Worm (Caenorhabditis elegans) whole organism, L2 larva: ENCODE measurements around the gene gpa-6.
A peak's percentile ranks its signal among the peaks of the same experiment; 100 is the strongest.

Experiments used
- C34F6.9 ChIP-seq: fragments of 150-350 bp; optimal IDR thresholded peaks from 2 replicates; lab custom pipeline; 2014; ENCODE audit warnings: missing biosample characterization, missing genetic modification characterization
- F13H6.1 ChIP-seq: sonication (generic microtip); optimal IDR thresholded peaks from 2 replicates; lab custom pipeline; 2016; ENCODE audit warnings: missing genetic modification characterization, missing compliant biosample characterization
- R02D3.7 ChIP-seq: fragments of 150-350 bp; optimal IDR thresholded peaks from 2 replicates; lab custom pipeline; 2014; ENCODE audit warnings: missing biosample characterization, missing genetic modification characterization
- Y55F3AM.14 ChIP-seq: fragments of 200-800 bp; sonication (Bioruptor generic); optimal IDR thresholded peaks from 2 replicates; lab custom pipeline; 2018; ENCODE audit warnings: mild to moderate bottlenecking, missing genetic modification characterization, missing compliant biosample characterization
- alr-1 ChIP-seq: fragments of 150-350 bp; optimal IDR thresholded peaks from 2 replicates; lab custom pipeline; 2014; ENCODE audit warnings: missing biosample characterization, missing genetic modification characterization
- aly-2 ChIP-seq: fragments of 150-350 bp; optimal IDR thresholded peaks from 2 replicates; lab custom pipeline; 2014; ENCODE audit warnings: missing biosample characterization, missing genetic modification characterization
- ama-1 ChIP-seq: fragments of 150-350 bp; optimal IDR thresholded peaks from 2 replicates; lab custom pipeline; 2018; ENCODE audit warnings: inconsistent platforms
- blmp-1 ChIP-seq: sonication (generic microtip); optimal IDR thresholded peaks from 2 replicates; lab custom pipeline; 2017; ENCODE audit warnings: missing genetic modification characterization, mild to moderate bottlenecking, missing compliant biosample characterization, antibody characterized with exemption, moderate library complexity; ENCODE audit not compliant: insufficient read depth
- ceh-16 ChIP-seq: fragments of 150-350 bp; optimal IDR thresholded peaks from 2 replicates; lab custom pipeline; 2014; ENCODE audit warnings: missing biosample characterization, missing genetic modification characterization
- ceh-82 ChIP-seq: fragments of 150-350 bp; optimal IDR thresholded peaks from 2 replicates; lab custom pipeline; 2014; ENCODE audit warnings: missing biosample characterization, missing genetic modification characterization
- crh-2 ChIP-seq: sonication (generic microtip); optimal IDR thresholded peaks from 2 replicates; lab custom pipeline; 2017; ENCODE audit warnings: missing biosample characterization, missing genetic modification characterization
- egl-27 ChIP-seq: sonication (generic microtip); optimal IDR thresholded peaks from 3 replicates; lab custom pipeline; 2017; ENCODE audit warnings: missing biosample characterization, missing genetic modification reagents, missing genetic modification characterization
- elt-3 ChIP-seq: sonication (generic microtip); optimal IDR thresholded peaks from 2 replicates; lab custom pipeline; 2017; ENCODE audit warnings: missing biosample characterization, missing genetic modification characterization
- fos-1 ChIP-seq: fragments of 150-350 bp; optimal IDR thresholded peaks from 2 replicates; lab custom pipeline; 2014; ENCODE audit warnings: missing biosample characterization, missing genetic modification characterization
- gmeb-1 ChIP-seq: fragments of 150-350 bp; optimal IDR thresholded peaks from 2 replicates; lab custom pipeline; 2014; ENCODE audit warnings: missing biosample characterization, missing genetic modification characterization
- lin-11 ChIP-seq: fragments of 150-350 bp; sonication (generic microtip); optimal IDR thresholded peaks from 2 replicates; lab custom pipeline; 2014; ENCODE audit warnings: missing biosample characterization, missing genetic modification characterization, inconsistent platforms, mixed read lengths
- lin-13 ChIP-seq: fragments of 150-350 bp; optimal IDR thresholded peaks from 2 replicates; lab custom pipeline; 2014; ENCODE audit warnings: missing biosample characterization, missing genetic modification reagents, missing genetic modification characterization
- lin-39 ChIP-seq: fragments of 150-350 bp; optimal IDR thresholded peaks from 2 replicates; lab custom pipeline; 2014; ENCODE audit warnings: missing biosample characterization, missing genetic modification reagents, missing genetic modification characterization
- lsy-2 ChIP-seq, 2 experiments: fragments of 150-350 bp in 1 of 2; sonication (generic microtip) in 1 of 2; optimal IDR thresholded peaks; 2 replicates each; lab custom pipeline; 2014 to 2017; ENCODE audit warnings: missing biosample characterization in 2 of 2, missing genetic modification characterization in 2 of 2
- mab-5 ChIP-seq: fragments of 150-350 bp; optimal IDR thresholded peaks from 2 replicates; lab custom pipeline; 2014; ENCODE audit warnings: missing biosample characterization, missing genetic modification characterization
- mbf-1 ChIP-seq: sonication (generic microtip); optimal IDR thresholded peaks from 2 replicates; lab custom pipeline; 2017; ENCODE audit warnings: missing biosample characterization, missing genetic modification characterization
- mdl-1 ChIP-seq, 2 experiments: fragments of 150-350 bp in 1 of 2; sonication (generic microtip) in 1 of 2; optimal IDR thresholded peaks; 2 replicates each; lab custom pipeline; 2017; ENCODE audit warnings: missing biosample characterization in 2 of 2, missing genetic modification characterization in 2 of 2
- nhr-10 ChIP-seq: sonication (generic microtip); optimal IDR thresholded peaks from 2 replicates; lab custom pipeline; 2017; ENCODE audit warnings: missing biosample characterization, missing genetic modification characterization
- nhr-12 ChIP-seq: fragments of 150-350 bp; optimal IDR thresholded peaks from 2 replicates; lab custom pipeline; 2014; ENCODE audit warnings: missing biosample characterization, missing genetic modification characterization
- nhr-129 ChIP-seq: fragments of 150-350 bp; optimal IDR thresholded peaks from 2 replicates; lab custom pipeline; 2014; ENCODE audit warnings: missing biosample characterization, missing genetic modification characterization
- nhr-21 ChIP-seq: fragments of 150-350 bp; optimal IDR thresholded peaks from 2 replicates; lab custom pipeline; 2014; ENCODE audit warnings: missing biosample characterization, missing genetic modification characterization
- nhr-23 ChIP-seq: fragments of 150-350 bp; optimal IDR thresholded peaks from 2 replicates; lab custom pipeline; 2014; ENCODE audit warnings: missing biosample characterization, missing genetic modification reagents, missing genetic modification characterization
- nhr-237 ChIP-seq: fragments of 150-350 bp; optimal IDR thresholded peaks from 2 replicates; lab custom pipeline; 2014; ENCODE audit warnings: missing biosample characterization, missing genetic modification characterization
- nhr-25 ChIP-seq: fragments of 150-350 bp; sonication (generic microtip); optimal IDR thresholded peaks from 3 replicates; lab custom pipeline; 2014; ENCODE audit warnings: missing biosample characterization, missing genetic modification characterization
- nhr-6 ChIP-seq: fragments of 150-350 bp; optimal IDR thresholded peaks from 2 replicates; lab custom pipeline; 2014; ENCODE audit warnings: missing biosample characterization, missing genetic modification characterization
- nhr-77 ChIP-seq: fragments of 150-350 bp; optimal IDR thresholded peaks from 2 replicates; lab custom pipeline; 2014; ENCODE audit warnings: missing biosample characterization, missing genetic modification characterization
- peb-1 ChIP-seq: fragments of 150-350 bp; optimal IDR thresholded peaks from 2 replicates; lab custom pipeline; 2014; ENCODE audit warnings: missing biosample characterization, missing genetic modification characterization
- sem-4 ChIP-seq: fragments of 150-350 bp; optimal IDR thresholded peaks from 2 replicates; lab custom pipeline; 2014; ENCODE audit warnings: missing biosample characterization, missing genetic modification reagents, missing genetic modification characterization
- skn-1 ChIP-seq: sonication (generic microtip); optimal IDR thresholded peaks from 2 replicates; lab custom pipeline; 2017; ENCODE audit warnings: missing biosample characterization, missing genetic modification characterization
- sma-3 ChIP-seq: sonication (generic microtip); optimal IDR thresholded peaks from 2 replicates; lab custom pipeline; 2016; ENCODE audit warnings: missing genetic modification reagents, missing genetic modification characterization, missing compliant biosample characterization
- sma-9 ChIP-seq, 2 experiments: fragments of 150-350 bp in 1 of 2; sonication (generic microtip) in 1 of 2; optimal IDR thresholded peaks; 2 replicates each; lab custom pipeline; 2014 to 2016; ENCODE audit warnings: missing genetic modification characterization in 2 of 2, mild to moderate bottlenecking in 1 of 2, missing biosample characterization in 1 of 2, missing compliant biosample characterization in 1 of 2, missing genetic modification reagents in 1 of 2, moderate library complexity in 1 of 2
- unc-39 ChIP-seq: fragments of 150-350 bp; optimal IDR thresholded peaks from 2 replicates; lab custom pipeline; 2014; ENCODE audit warnings: missing biosample characterization, missing genetic modification characterization
- unc-55 ChIP-seq: fragments of 150-350 bp; sonication (generic microtip); optimal IDR thresholded peaks from 3 replicates; lab custom pipeline; 2014; ENCODE audit warnings: missing biosample characterization, missing genetic modification reagents, missing genetic modification characterization
- unc-62 ChIP-seq: fragments of 150-350 bp; optimal IDR thresholded peaks from 2 replicates; lab custom pipeline; 2014; ENCODE audit warnings: missing biosample characterization, missing genetic modification reagents, missing genetic modification characterization
- zag-1 ChIP-seq: fragments of 150-350 bp; optimal IDR thresholded peaks from 2 replicates; lab custom pipeline; 2014; ENCODE audit warnings: missing biosample characterization, missing genetic modification characterization
- ztf-1 ChIP-seq: fragments of 200-800 bp; sonication (Bioruptor generic); conservative IDR thresholded peaks from 2 replicates; pipeline ENCODE4 v1.3.6; 2022; ENCODE audit warnings: missing genetic modification characterization, missing compliant biosample characterization
- ztf-11 ChIP-seq: sonication (generic microtip); optimal IDR thresholded peaks from 2 replicates; lab custom pipeline; 2017; ENCODE audit warnings: missing biosample characterization, missing genetic modification characterization
- ztf-4 ChIP-seq: fragments of 150-350 bp; optimal IDR thresholded peaks from 2 replicates; lab custom pipeline; 2014; ENCODE audit warnings: missing biosample characterization, missing genetic modification characterization

Gene gpa-6

ce11 chrX:13209026-13209425, 18.0 kb downstream of the gpa-6 start:
- peak in 1 of 2 experiments; percentile 5 for TF ChIP-seq lsy-2 (tag; optimal IDR thresholded peaks at IDR 0.05; lab: Kevin White, UChicago)
- TF ChIP-seq nhr-77, result no peak
- TF ChIP-seq crh-2 (tag; lab: Kevin White, UChicago), result no peak
- TF ChIP-seq ceh-16 (tag; lab: Kevin White, UChicago), result no peak
- TF ChIP-seq unc-55 (GFP tag; lab: Kevin White, UChicago), result peak; percentile 19
- TF ChIP-seq alr-1 (tag; lab: Kevin White, UChicago), result no peak

ce11 chrX:13210478-13210877, 19.5 kb downstream of the gpa-6 start:
- no peak for TF ChIP-seq nhr-23 (tag; lab: Kevin White, UChicago)
- no peak for TF ChIP-seq nhr-237 (tag; lab: Kevin White, UChicago)
- TF ChIP-seq lsy-2 (tag; optimal IDR thresholded peaks at IDR 0.05; lab: Kevin White, UChicago), result peak; percentile 4 to 67
- TF ChIP-seq nhr-21 (tag; lab: Kevin White, UChicago), result no peak
- TF ChIP-seq ceh-16 (tag; lab: Kevin White, UChicago), result no peak
- peak; percentile 79 for TF ChIP-seq nhr-129 (tag; lab: Kevin White, UChicago)
- no peak for TF ChIP-seq nhr-10
- TF ChIP-seq lin-13 (GFP tag; lab: Kevin White, UChicago), result no peak
- TF ChIP-seq sma-3 (GFP tag; lab: Kevin White, UChicago), result no peak
- no peak for TF ChIP-seq ceh-82
- TF ChIP-seq R02D3.7 (tag; lab: Kevin White, UChicago), result no peak
- TF ChIP-seq sma-9 (GFP tag; optimal IDR thresholded peaks at IDR 0.05; lab: Kevin White, UChicago), result peak; percentile 71
- no peak for TF ChIP-seq sma-9 (tag; optimal IDR thresholded peaks at IDR 0.05; lab: Kevin White, UChicago)
- TF ChIP-seq mab-5 (tag; lab: Kevin White, UChicago), result no peak
- TF ChIP-seq blmp-1 (tag; lab: Kevin White, UChicago), result no peak
- TF ChIP-seq nhr-77, result no peak
- no peak for TF ChIP-seq nhr-12 (tag; lab: Kevin White, UChicago)
- TF ChIP-seq mdl-1 (tag; optimal IDR thresholded peaks at IDR 0.05; lab: Kevin White, UChicago), result peak in 1 of 2 experiments; percentile 45
- no peak for TF ChIP-seq ztf-11 (tag; lab: Kevin White, UChicago)
- no peak for TF ChIP-seq ztf-1
- no peak for TF ChIP-seq unc-62
- peak; percentile 46 for TF ChIP-seq crh-2 (tag; lab: Kevin White, UChicago)
- no peak for TF ChIP-seq ama-1
- no peak for TF ChIP-seq elt-3
- no peak for TF ChIP-seq fos-1 (tag; lab: Kevin White, UChicago)
- TF ChIP-seq unc-55 (GFP tag; lab: Kevin White, UChicago), result peak; percentile 77
- peak; percentile 68 for TF ChIP-seq C34F6.9 (tag; lab: Kevin White, UChicago)
- peak; percentile 68 for TF ChIP-seq F13H6.1 (tag; lab: Kevin White, UChicago)
- TF ChIP-seq lin-39 (tag; lab: Kevin White, UChicago), result peak; percentile 31
- TF ChIP-seq nhr-25, result no peak
- TF ChIP-seq zag-1 (tag; lab: Kevin White, UChicago), result peak; percentile 89
- peak; percentile 4 for TF ChIP-seq lin-11 (tag; lab: Kevin White, UChicago)
- TF ChIP-seq gmeb-1 (tag; lab: Kevin White, UChicago), result no peak
- TF ChIP-seq unc-39 (tag; lab: Kevin White, UChicago), result no peak
- TF ChIP-seq egl-27, result no peak
- no peak for TF ChIP-seq alr-1 (tag; lab: Kevin White, UChicago)
- TF ChIP-seq mbf-1 (tag; lab: Kevin White, UChicago), result no peak
- TF ChIP-seq aly-2 (tag; lab: Kevin White, UChicago), result no peak
- no peak for TF ChIP-seq ztf-4 (tag; lab: Kevin White, UChicago)
- peak; percentile 44 for TF ChIP-seq sem-4 (tag; lab: Kevin White, UChicago)
- TF ChIP-seq Y55F3AM.14, result peak; percentile 79
- peak; percentile 28 for TF ChIP-seq nhr-6 (tag; lab: Kevin White, UChicago)
- TF ChIP-seq, all 48 proteins: peak for 14

- TF ChIP-seq lsy-2 (tag; optimal IDR thresholded peaks at IDR 0.05; lab: Kevin White, UChicago) (no peak), nhr-23 (tag; lab: Kevin White, UChicago) (no peak), F13H6.1 (tag; lab: Kevin White, UChicago) (no peak), mdl-1 (tag; optimal IDR thresholded peaks at IDR 0.05; lab: Kevin White, UChicago) (no peak), sma-3 (GFP tag; lab: Kevin White, UChicago) (no peak), peb-1 (tag; lab: Kevin White, UChicago) (no peak), ztf-1 (no peak), ama-1 (no peak), lin-13 (GFP tag; lab: Kevin White, UChicago) (no peak), skn-1 (tag; lab: Kevin White, UChicago) (no peak), unc-39 (tag; lab: Kevin White, UChicago) (no peak), ceh-16 (tag; lab: Kevin White, UChicago) (no peak), crh-2 (tag; lab: Kevin White, UChicago) (no peak)
Measured at ce11 chrX:13212528-13212927, 21.5 kb downstream of the gpa-6 start.
